Worm (Caenorhabditis elegans) whole organism, midembryonic: ENCODE data around the gene C10C6.7.

Experiments used
- T22C8.4 ChIP-seq: fragments of 200-800 bp; sonication (Bioruptor generic); IDR thresholded peaks from 2 replicates; pipeline ENCODE4 v1.3.6; 2022; ENCODE audit warnings: missing genetic modification characterization, missing compliant biosample characterization
- cog-1 ChIP-seq: sonication (generic microtip); optimal IDR thresholded peaks from 2 replicates; lab custom pipeline; 2016; ENCODE audit warnings: missing genetic modification characterization, missing compliant biosample characterization
- flt-1 ChIP-seq: fragments of 200-800 bp; sonication (Bioruptor generic); IDR thresholded peaks from 2 replicates; pipeline ENCODE4 v1.3.6; 2022; ENCODE audit warnings: missing genetic modification characterization, missing compliant biosample characterization
- klf-2 ChIP-seq: fragments of 200-800 bp; sonication (Bioruptor generic); conservative IDR thresholded peaks from 2 replicates; pipeline ENCODE4 v1.3.6; 2022; ENCODE audit warnings: missing genetic modification reagents, missing genetic modification characterization, missing compliant biosample characterization
- med-1 ChIP-seq: sonication (generic microtip); optimal IDR thresholded peaks from 2 replicates; lab custom pipeline; 2017; ENCODE audit warnings: missing genetic modification characterization, mild to moderate bottlenecking, missing compliant biosample characterization, antibody characterized with exemption, missing genetic modification reagents; ENCODE audit not compliant: insufficient read depth
- ref-1 ChIP-seq: fragments of 200-800 bp; sonication (Bioruptor generic); conservative IDR thresholded peaks from 2 replicates; pipeline ENCODE4 v1.3.6; 2022; ENCODE audit warnings: missing genetic modification reagents, missing genetic modification characterization, missing compliant biosample characterization
- ztf-23 ChIP-seq: fragments of 200-800 bp; sonication (Bioruptor generic); IDR thresholded peaks from 2 replicates; pipeline ENCODE4 v1.3.6; 2022; ENCODE audit warnings: missing genetic modification reagents, missing genetic modification characterization, missing compliant biosample characterization

DNA sequence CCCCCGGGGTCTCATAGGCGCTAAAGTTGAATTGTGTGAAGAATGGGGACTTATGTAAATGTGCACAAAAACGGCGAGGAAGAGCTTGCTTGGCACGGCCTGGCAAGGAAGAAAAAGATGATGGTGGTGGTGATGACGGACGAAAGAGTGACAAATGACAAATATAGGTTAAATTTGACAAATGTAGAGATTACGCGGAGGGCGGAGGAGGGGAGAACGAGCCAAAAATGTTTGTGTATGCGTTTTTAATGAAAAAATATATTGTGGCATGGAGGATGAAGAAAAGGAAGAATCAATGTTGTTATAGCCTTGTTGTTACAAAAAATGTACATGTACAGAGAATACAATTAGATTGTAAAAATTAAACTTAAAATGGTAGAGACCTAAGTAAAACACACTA is 19.5 kb upstream of the C10C6.7 start:
- TF ChIP-seq ztf-23 (GFP tag; lab: Robert Waterston, UW) (no peak), T22C8.4 (no peak), med-1 (GFP tag; lab: Kevin White, UChicago) (no peak), cog-1 (no peak), klf-2 (GFP tag; lab: Robert Waterston, UW) (no peak), ref-1 (GFP tag; lab: Robert Waterston, UW) (no peak), flt-1 (GFP tag; lab: Robert Waterston, UW) (no peak)
